Worm (Caenorhabditis elegans) whole organism, L4/young adult: ENCODE measurements around the gene F52B10.3.

ENCODE experiments used
- W03F9.2 ChIP-seq: fragments of 150-350 bp; optimal IDR thresholded peaks from 2 replicates; lab custom pipeline; 2014; ENCODE audit warnings: missing biosample characterization, missing genetic modification characterization
- dao-5 ChIP-seq: sonication (generic microtip); optimal IDR thresholded peaks from 2 replicates; lab custom pipeline; 2016; ENCODE audit warnings: missing genotype, missing genetic modification characterization, moderate library complexity, missing compliant biosample characterization
- him-1 ChIP-seq: sonication (generic microtip); optimal IDR thresholded peaks from 2 replicates; lab custom pipeline; 2016; ENCODE audit warnings: missing genotype, missing genetic modification reagents, missing genetic modification characterization, missing compliant biosample characterization

ce11 chrX:2871037-2871436 lies 27.1 kb downstream of the F52B10.3 start, which contains the start of gene F53B3.3:
- TF ChIP-seq him-1 (tag; lab: Kevin White, UChicago): no peak
- no peak for TF ChIP-seq dao-5 (tag; lab: Kevin White, UChicago)
- TF ChIP-seq W03F9.2 (tag; lab: Kevin White, UChicago): no peak
